Fruit fly (Drosophila melanogaster) whole organism, embryonic: ENCODE results near the gene Nin.

Experiments
- Ada2b ChIP-seq: fragments of 200-800 bp; sonication (Bioruptor generic); IDR thresholded peaks from 2 replicates; pipeline ENCODE4 v1.3.6; 2022; ENCODE audit warnings: missing biosample characterization, missing genetic modification characterization
- B-H1 ChIP-seq: fragments of 200-800 bp; sonication (Bioruptor generic); IDR thresholded peaks from 3 replicates; pipeline ENCODE4 v1.3.6; 2022; ENCODE audit warnings: missing biosample characterization, missing genetic modification characterization
- B-H2 ChIP-seq: fragments of 200-800 bp; sonication (Bioruptor generic); optimal IDR thresholded peaks from 2 replicates; lab custom pipeline; 2018; ENCODE audit warnings: missing biosample characterization, mild to moderate bottlenecking, missing genetic modification characterization
- C15 ChIP-seq: fragments of 200-800 bp; sonication (Bioruptor generic); IDR thresholded peaks from 3 replicates; pipeline ENCODE4 v1.3.6; 2022; ENCODE audit warnings: missing biosample characterization, missing genetic modification characterization
- CG12744 ChIP-seq: fragments of 200-800 bp; sonication (Bioruptor generic); optimal IDR thresholded peaks from 2 replicates; lab custom pipeline; 2016; ENCODE audit warnings: missing biosample characterization, missing genetic modification characterization
- CG15073 ChIP-seq: fragments of 200-800 bp; sonication (Bioruptor generic); optimal IDR thresholded peaks from 2 replicates; lab custom pipeline; 2016; ENCODE audit warnings: missing biosample characterization, missing genetic modification characterization
- CG15514 ChIP-seq: fragments of 200-800 bp; sonication (Bioruptor generic); optimal IDR thresholded peaks from 3 replicates; lab custom pipeline; 2017; ENCODE audit warnings: missing biosample characterization, missing genetic modification characterization, mild to moderate bottlenecking, moderate library complexity, missing genetic modification reagents
- CG15696 ChIP-seq: fragments of 200-800 bp; sonication (Bioruptor generic); optimal IDR thresholded peaks from 2 replicates; lab custom pipeline; 2019; ENCODE audit warnings: missing biosample characterization, mild to moderate bottlenecking, missing genetic modification characterization, moderate library complexity
- CG16779 ChIP-seq: fragments of 200-800 bp; sonication (Bioruptor generic); IDR thresholded peaks from 2 replicates; pipeline ENCODE4 v1.3.6; 2022; ENCODE audit warnings: missing biosample characterization, missing genetic modification characterization
- CG17385 ChIP-seq: fragments of 200-800 bp; sonication (Bioruptor generic); optimal IDR thresholded peaks from 3 replicates; lab custom pipeline; 2018; ENCODE audit warnings: missing biosample characterization, mild to moderate bottlenecking, missing genetic modification characterization
- CG1832 ChIP-seq: fragments of 200-800 bp; sonication (Bioruptor generic); optimal IDR thresholded peaks from 2 replicates; lab custom pipeline; 2017; ENCODE audit warnings: missing biosample characterization, mild to moderate bottlenecking, missing genetic modification characterization, inconsistent platforms
- CG18619 ChIP-seq: fragments of 200-800 bp; sonication (Bioruptor generic); optimal IDR thresholded peaks from 3 replicates; lab custom pipeline; 2017; ENCODE audit warnings: missing biosample characterization, mild to moderate bottlenecking, missing genetic modification characterization
- CG2712 ChIP-seq: fragments of 200-800 bp; optimal IDR thresholded peaks from 3 replicates; lab custom pipeline; 2019; ENCODE audit warnings: missing biosample characterization, mild to moderate bottlenecking, missing genetic modification characterization, moderate library complexity
- CG3995 ChIP-seq: fragments of 200-800 bp; sonication (Bioruptor generic); optimal IDR thresholded peaks from 3 replicates; lab custom pipeline; 2016; ENCODE audit warnings: missing biosample characterization, missing genetic modification characterization
- CG4282 ChIP-seq: fragments of 200-800 bp; sonication (Bioruptor generic); optimal IDR thresholded peaks from 2 replicates; lab custom pipeline; 2016; ENCODE audit warnings: missing biosample characterization, missing genetic modification characterization
- CG5245 ChIP-seq: fragments of 200-800 bp; sonication (Bioruptor generic); optimal IDR thresholded peaks from 3 replicates; lab custom pipeline; 2016; ENCODE audit warnings: missing biosample characterization, missing genetic modification characterization
- CG8359 ChIP-seq: fragments of 200-800 bp; sonication (Bioruptor generic); optimal IDR thresholded peaks from 2 replicates; lab custom pipeline; 2017; ENCODE audit warnings: missing biosample characterization, mild to moderate bottlenecking, missing genetic modification characterization, borderline replicate concordance
- CG9727 ChIP-seq: fragments of 200-800 bp; sonication (Bioruptor generic); optimal IDR thresholded peaks from 3 replicates; lab custom pipeline; 2017; ENCODE audit warnings: missing biosample characterization, mild to moderate bottlenecking, missing genetic modification characterization
- CG9876 ChIP-seq: fragments of 200-800 bp; sonication (Bioruptor generic); optimal IDR thresholded peaks from 2 replicates; lab custom pipeline; 2016; ENCODE audit warnings: missing biosample characterization, missing genetic modification characterization
- CG9932 ChIP-seq: fragments of 200-800 bp; sonication (Bioruptor generic); IDR thresholded peaks from 2 replicates; pipeline ENCODE4 v1.3.6; 2022; ENCODE audit warnings: missing biosample characterization, missing genetic modification characterization
- CTCF ChIP-seq: fragments of 200-800 bp; sonication (Bioruptor generic); optimal IDR thresholded peaks from 2 replicates; lab custom pipeline; 2017; ENCODE audit warnings: missing biosample characterization, mild to moderate bottlenecking, missing genetic modification characterization, moderate library complexity
- E2f2 ChIP-seq: fragments of 200-800 bp; sonication (Bioruptor generic); IDR thresholded peaks from 2 replicates; pipeline ENCODE4 v1.3.6; 2022; ENCODE audit warnings: missing biosample characterization, missing genetic modification characterization
- Fer1 ChIP-seq: fragments of 200-800 bp; sonication (Bioruptor generic); optimal IDR thresholded peaks from 2 replicates; lab custom pipeline; 2017; ENCODE audit warnings: missing biosample characterization, mild to moderate bottlenecking, missing genetic modification characterization
- Gug ChIP-seq: fragments of 200-800 bp; sonication (Bioruptor generic); IDR thresholded peaks from 4 replicates; pipeline ENCODE4 v1.3.6; 2022; ENCODE audit warnings: missing biosample characterization, missing genetic modification characterization
- HmgD ChIP-seq: fragments of 200-800 bp; sonication (Bioruptor generic); optimal IDR thresholded peaks from 3 replicates; lab custom pipeline; 2016; ENCODE audit warnings: missing biosample characterization, missing genetic modification characterization
- Hr51 ChIP-seq, 2 experiments: fragments of 200-800 bp; sonication (Bioruptor generic); optimal IDR thresholded peaks; 2 replicates in 1 of 2; 3 replicates in 1 of 2; lab custom pipeline; 2016 to 2018; ENCODE audit warnings: missing biosample characterization in 2 of 2, missing genetic modification characterization in 2 of 2, mild to moderate bottlenecking in 1 of 2, moderate library complexity in 1 of 2
- Lhr ChIP-seq: fragments of 200-800 bp; sonication (Bioruptor generic); optimal IDR thresholded peaks from 3 replicates; lab custom pipeline; 2017; ENCODE audit warnings: mild to moderate bottlenecking, missing biosample characterization, missing genetic modification reagents, missing genetic modification characterization
- MTF-1 ChIP-seq: fragments of 200-800 bp; sonication (Bioruptor generic); optimal IDR thresholded peaks from 2 replicates; lab custom pipeline; 2018; ENCODE audit warnings: missing biosample characterization, mild to moderate bottlenecking, missing genetic modification characterization, borderline replicate concordance
- Max ChIP-seq: fragments of 200-800 bp; sonication (Bioruptor generic); optimal IDR thresholded peaks from 2 replicates; lab custom pipeline; 2016; ENCODE audit warnings: missing biosample characterization, mild to moderate bottlenecking, missing genetic modification characterization
- Mrtf ChIP-seq: fragments of 200-800 bp; sonication (Bioruptor generic); IDR thresholded peaks from 3 replicates; pipeline ENCODE4 v1.3.6; 2022; ENCODE audit warnings: missing biosample characterization, missing genetic modification characterization
- Nf-YC ChIP-seq: fragments of 200-800 bp; optimal IDR thresholded peaks from 3 replicates; lab custom pipeline; 2019; ENCODE audit warnings: missing biosample characterization, mild to moderate bottlenecking, missing genetic modification characterization, moderate library complexity
- YL-1 ChIP-seq: fragments of 200-800 bp; sonication (Bioruptor generic); optimal IDR thresholded peaks from 3 replicates; lab custom pipeline; 2017; ENCODE audit warnings: missing biosample characterization, mild to moderate bottlenecking, missing genetic modification characterization
- ap ChIP-seq: fragments of 200-800 bp; sonication (Bioruptor generic); IDR thresholded peaks from 2 replicates; pipeline ENCODE4 v1.3.6; 2022; ENCODE audit warnings: missing biosample characterization, missing genetic modification characterization
- bcd ChIP-seq: fragments of 200-800 bp; sonication (Bioruptor generic); optimal IDR thresholded peaks from 2 replicates; lab custom pipeline; 2017; ENCODE audit warnings: missing biosample characterization, mild to moderate bottlenecking, missing genetic modification characterization
- ci ChIP-seq: fragments of 200-800 bp; sonication (Bioruptor generic); IDR thresholded peaks from 3 replicates; pipeline ENCODE4 v1.3.6; 2022; ENCODE audit warnings: missing biosample characterization, missing genetic modification characterization
- dan ChIP-seq: fragments of 200-800 bp; sonication (Bioruptor generic); IDR thresholded peaks from 2 replicates; pipeline ENCODE4 v1.3.6; 2022; ENCODE audit warnings: missing biosample characterization, missing genetic modification characterization
- fd3F ChIP-seq: fragments of 200-800 bp; sonication (Bioruptor generic); optimal IDR thresholded peaks from 2 replicates; lab custom pipeline; 2018; ENCODE audit warnings: missing biosample characterization, mild to moderate bottlenecking, missing genetic modification characterization, moderate library complexity
- lilli ChIP-seq: fragments of 200-800 bp; sonication (Bioruptor generic); optimal IDR thresholded peaks from 3 replicates; lab custom pipeline; 2016; ENCODE audit warnings: missing biosample characterization, missing genetic modification characterization
- lola ChIP-seq, 3 experiments: fragments of >200 bp in 2 of 3; fragments of 200-800 bp in 1 of 3; sonication (Bioruptor generic) in 1 of 3; optimal IDR thresholded peaks; 2 replicates each; lab custom pipeline; 2017 to 2019; ENCODE audit warnings: missing biosample characterization in 3 of 3, missing genetic modification characterization in 3 of 3, mild to moderate bottlenecking in 1 of 3, moderate library complexity in 1 of 3
- nerfin-1 ChIP-seq: fragments of 200-800 bp; sonication (Bioruptor generic); optimal IDR thresholded peaks from 3 replicates; lab custom pipeline; 2019; ENCODE audit warnings: missing biosample characterization, mild to moderate bottlenecking, missing genetic modification characterization, moderate library complexity
- nom ChIP-seq: fragments of 200-800 bp; sonication (Bioruptor generic); optimal IDR thresholded peaks from 2 replicates; lab custom pipeline; 2017; ENCODE audit warnings: missing biosample characterization, missing genetic modification characterization, mild to moderate bottlenecking, moderate library complexity, missing genetic modification reagents
- onecut ChIP-seq: fragments of 200-800 bp; sonication (Bioruptor generic); IDR thresholded peaks from 2 replicates; pipeline ENCODE4 v1.3.6; 2022; ENCODE audit warnings: missing biosample characterization, missing genetic modification characterization
- rib ChIP-seq: fragments of 200-800 bp; sonication (Bioruptor generic); IDR thresholded peaks from 2 replicates; pipeline ENCODE4 v1.3.6; 2022; ENCODE audit warnings: missing biosample characterization, missing genetic modification characterization
- run ChIP-seq: fragments of 200-800 bp; sonication (Bioruptor generic); optimal IDR thresholded peaks from 3 replicates; lab custom pipeline; 2018; ENCODE audit warnings: missing biosample characterization, mild to moderate bottlenecking, missing genetic modification characterization
- sob ChIP-seq: fragments of 200-800 bp; sonication (Bioruptor generic); IDR thresholded peaks from 2 replicates; pipeline ENCODE4 v1.3.6; 2022; ENCODE audit warnings: missing biosample characterization, missing genetic modification characterization
- stwl ChIP-seq: fragments of 200-800 bp; sonication (Bioruptor generic); optimal IDR thresholded peaks from 3 replicates; lab custom pipeline; 2018; ENCODE audit warnings: missing biosample characterization, mild to moderate bottlenecking, missing genetic modification characterization, moderate library complexity
- sug ChIP-seq: fragments of 200-800 bp; optimal IDR thresholded peaks from 2 replicates; lab custom pipeline; 2019; ENCODE audit warnings: missing biosample characterization, mild to moderate bottlenecking, missing genetic modification characterization, moderate library complexity
- usp ChIP-seq: fragments of >200 bp; optimal IDR thresholded peaks from 2 replicates; lab custom pipeline; 2017; ENCODE audit warnings: missing biosample characterization, missing genetic modification characterization
- vnd ChIP-seq: fragments of 200-800 bp; sonication (Bioruptor generic); IDR thresholded peaks from 3 replicates; pipeline ENCODE4 v1.3.6; 2022; ENCODE audit warnings: missing biosample characterization, missing genetic modification characterization; ENCODE audit not compliant: partially characterized antibody
- wdn ChIP-seq: fragments of 200-800 bp; sonication (Bioruptor generic); IDR thresholded peaks from 2 replicates; pipeline ENCODE4 v1.3.6; 2022; ENCODE audit warnings: missing biosample characterization, missing genetic modification characterization
- zfh2 ChIP-seq: fragments of 200-800 bp; sonication (Bioruptor generic); optimal IDR thresholded peaks from 2 replicates; lab custom pipeline; 2016; ENCODE audit warnings: missing biosample characterization, missing genetic modification characterization

The Nin gene

dm6 chr2L:5306373-5306997, 28.1 kb upstream of the Nin start (continued):
- no peak for TF ChIP-seq CG2712 (tag; lab: Kevin White, UChicago)
- TF ChIP-seq CG17385, result no peak
- TF ChIP-seq Fer1, result no peak
- no peak for TF ChIP-seq fd3F (GFP tag; lab: Kevin White, UChicago)
- no peak for TF ChIP-seq ap (GFP tag; lab: Robert Waterston, UW)
- TF ChIP-seq CG18619 (GFP tag; lab: Kevin White, UChicago), result peak; percentile 2
- TF ChIP-seq B-H2 (GFP tag; lab: Kevin White, UChicago), result no peak
- no peak for TF ChIP-seq Hr51 (GFP tag; optimal IDR thresholded peaks at IDR 0.05; lab: Kevin White, UChicago)
- TF ChIP-seq wdn (GFP tag; lab: Robert Waterston, UW), result no peak
- TF ChIP-seq CG9727 (GFP tag; lab: Kevin White, UChicago), result no peak
- no peak for TF ChIP-seq CG16779 (GFP tag; lab: Robert Waterston, UW)
- TF ChIP-seq Ada2b (GFP tag; lab: Robert Waterston, UW), result no peak
- TF ChIP-seq sob (GFP tag; lab: Robert Waterston, UW), result peak; percentile 31; the same call in 1 of the 2 replicates
- TF ChIP-seq bcd (GFP tag; lab: Kevin White, UChicago), result peak; percentile 9
- no peak for TF ChIP-seq usp (GFP tag; lab: Kevin White, UChicago)
- peak; percentile 13 for TF ChIP-seq nom (GFP tag; lab: Kevin White, UChicago)
- no peak for TF ChIP-seq stwl
- TF ChIP-seq rib, result peak; percentile 77; the same call in 1 of the 2 replicates
- TF ChIP-seq CG8359 (GFP tag; lab: Kevin White, UChicago), result no peak
- TF ChIP-seq vnd, result no peak
- TF ChIP-seq zfh2 (GFP tag; lab: Kevin White, UChicago), result no peak
- TF ChIP-seq sug, result no peak
- TF ChIP-seq CG5245 (GFP tag; lab: Kevin White, UChicago), result no peak
- TF ChIP-seq E2f2 (GFP tag; lab: Robert Waterston, UW), result no peak
- TF ChIP-seq Max (GFP tag; lab: Kevin White, UChicago), result no peak
- no peak for TF ChIP-seq CG3995 (GFP tag; lab: Kevin White, UChicago)
- no peak for TF ChIP-seq CG12744 (GFP tag; lab: Kevin White, UChicago)
- 0 out of 2 replicates have a peak, but pooled peaks have one; percentile 13 for TF ChIP-seq CG9932 (GFP tag; lab: Robert Waterston, UW)
- TF ChIP-seq MTF-1 (GFP tag; lab: Kevin White, UChicago), result no peak
- TF ChIP-seq CG15514 (GFP tag; lab: Kevin White, UChicago), result no peak
- TF ChIP-seq run (tag; lab: Kevin White, UChicago), result no peak
- TF ChIP-seq CG9876 (GFP tag; lab: Kevin White, UChicago), result no peak
- no peak for TF ChIP-seq dan (GFP tag; lab: Robert Waterston, UW)
- peak; percentile 39; the same call in 1 of the 3 replicates for TF ChIP-seq ci (GFP tag; lab: Robert Waterston, UW)
- no peak for TF ChIP-seq Gug
- no peak for TF ChIP-seq CG15073 (GFP tag; lab: Kevin White, UChicago)
- no peak for TF ChIP-seq B-H1
- TF ChIP-seq Nf-YC, result peak; percentile 18
- TF ChIP-seq CG4282, result no peak
- peak; percentile 15 for TF ChIP-seq HmgD (GFP tag; lab: Kevin White, UChicago)
- no peak for TF ChIP-seq lola (GFP tag; optimal IDR thresholded peaks at IDR 0.05; lab: Kevin White, UChicago)
- TF ChIP-seq CG1832 (GFP tag; lab: Kevin White, UChicago), result peak; percentile 40
- TF ChIP-seq lilli (GFP tag; lab: Kevin White, UChicago), result no peak
- no peak for TF ChIP-seq CG15696
- no peak for TF ChIP-seq YL-1
- no peak for TF ChIP-seq Lhr (GFP tag; lab: Kevin White, UChicago)
- no peak for TF ChIP-seq onecut (GFP tag; lab: Robert Waterston, UW)
- 0 out of 3 replicates have a peak, but pooled peaks have one; percentile 8 for TF ChIP-seq Mrtf
- no peak for TF ChIP-seq C15
- peak; percentile 75 for TF ChIP-seq nerfin-1 (tag; lab: Kevin White, UChicago)
- TF ChIP-seq CTCF (GFP tag; lab: Kevin White, UChicago), result peak; percentile 23
